Fruit fly (Drosophila melanogaster) whole organism, embryonic: ENCODE data around the gene CG10761.
A peak's percentile ranks its signal among the peaks of the same experiment; 100 is the strongest.

Experiments
- Atf-2 ChIP-seq: fragments of 200-800 bp; sonication (Bioruptor generic); optimal IDR thresholded peaks from 2 replicates; lab custom pipeline; 2016; ENCODE audit warnings: missing biosample characterization, missing genetic modification characterization
- Atf3 ChIP-seq: fragments of 200-800 bp; sonication (Bioruptor generic); optimal IDR thresholded peaks from 3 replicates; lab custom pipeline; 2016; ENCODE audit warnings: missing biosample characterization, missing genetic modification characterization
- Bdp1 ChIP-seq: fragments of 200-800 bp; sonication (Bioruptor generic); optimal IDR thresholded peaks from 3 replicates; lab custom pipeline; 2016; ENCODE audit warnings: missing biosample characterization, missing genetic modification characterization
- CG10959 ChIP-seq: fragments of 200-800 bp; sonication (Bioruptor generic); IDR thresholded peaks from 2 replicates; pipeline ENCODE4 v1.3.6; 2022; ENCODE audit warnings: missing biosample characterization, missing genetic modification characterization
- CG13894 ChIP-seq: fragments of 200-800 bp; sonication (Bioruptor generic); optimal IDR thresholded peaks from 3 replicates; lab custom pipeline; 2018; ENCODE audit warnings: missing biosample characterization, mild to moderate bottlenecking, missing genetic modification characterization, moderate library complexity
- CG14014 ChIP-seq: fragments of 200-800 bp; sonication (Bioruptor generic); IDR thresholded peaks from 2 replicates; pipeline ENCODE4 v1.3.6; 2022; ENCODE audit warnings: missing biosample characterization, missing genetic modification characterization
- CG14860 ChIP-seq: fragments of 200-800 bp; sonication (Bioruptor generic); IDR thresholded peaks from 3 replicates; pipeline ENCODE4 v1.3.6; 2022; ENCODE audit warnings: missing biosample characterization, missing genetic modification characterization; ENCODE audit not compliant: partially characterized antibody
- CG15073 ChIP-seq: fragments of 200-800 bp; sonication (Bioruptor generic); optimal IDR thresholded peaks from 2 replicates; lab custom pipeline; 2016; ENCODE audit warnings: missing biosample characterization, missing genetic modification characterization
- CG16779 ChIP-seq: fragments of 200-800 bp; sonication (Bioruptor generic); IDR thresholded peaks from 2 replicates; pipeline ENCODE4 v1.3.6; 2022; ENCODE audit warnings: missing biosample characterization, missing genetic modification characterization
- CG18476 ChIP-seq: fragments of 200-800 bp; sonication (Bioruptor generic); optimal IDR thresholded peaks from 2 replicates; lab custom pipeline; 2016; ENCODE audit warnings: missing biosample characterization, mild to moderate bottlenecking, missing genetic modification characterization
- CG30431 ChIP-seq: fragments of 200-800 bp; sonication (Bioruptor generic); optimal IDR thresholded peaks from 2 replicates; lab custom pipeline; 2017; ENCODE audit warnings: missing biosample characterization, missing genetic modification characterization
- CG32532 ChIP-seq: fragments of 200-800 bp; sonication (Bioruptor generic); IDR thresholded peaks from 2 replicates; pipeline ENCODE4 v1.3.6; 2022; ENCODE audit warnings: missing biosample characterization, missing genetic modification characterization
- CG4424 ChIP-seq: fragments of 200-800 bp; sonication (Bioruptor generic); optimal IDR thresholded peaks from 3 replicates; lab custom pipeline; 2016; ENCODE audit warnings: missing biosample characterization, missing genetic modification characterization
- CG5180 ChIP-seq: fragments of 200-800 bp; sonication (Bioruptor generic); optimal IDR thresholded peaks from 3 replicates; lab custom pipeline; 2017; ENCODE audit warnings: missing biosample characterization, missing genetic modification characterization, mild to moderate bottlenecking, moderate library complexity, missing genetic modification reagents
- CG6654 ChIP-seq: fragments of 200-800 bp; sonication (Bioruptor generic); optimal IDR thresholded peaks from 2 replicates; lab custom pipeline; 2017; ENCODE audit warnings: missing biosample characterization, mild to moderate bottlenecking, missing genetic modification characterization
- CG7556 ChIP-seq: fragments of 200-800 bp; sonication (Bioruptor generic); optimal IDR thresholded peaks from 2 replicates; lab custom pipeline; 2017; ENCODE audit warnings: missing biosample characterization, mild to moderate bottlenecking, missing genetic modification characterization
- CG8089 ChIP-seq: fragments of 200-800 bp; sonication (Bioruptor generic); optimal IDR thresholded peaks from 3 replicates; lab custom pipeline; 2016; ENCODE audit warnings: missing biosample characterization, missing genetic modification characterization
- CG8944 ChIP-seq: fragments of 200-800 bp; sonication (Bioruptor generic); optimal IDR thresholded peaks from 3 replicates; lab custom pipeline; 2016; ENCODE audit warnings: missing biosample characterization, missing genetic modification characterization
- Camta ChIP-seq: fragments of 200-800 bp; sonication (Bioruptor generic); optimal IDR thresholded peaks from 2 replicates; lab custom pipeline; 2016; ENCODE audit warnings: missing biosample characterization, missing genetic modification characterization
- CkIIα-i1 ChIP-seq: fragments of 200-800 bp; sonication (Bioruptor generic); IDR thresholded peaks from 2 replicates; pipeline ENCODE4 v1.3.6; 2022; ENCODE audit warnings: missing biosample characterization, missing genetic modification characterization
- Dbx ChIP-seq: fragments of 200-800 bp; sonication (Bioruptor generic); IDR thresholded peaks from 3 replicates; pipeline ENCODE4 v1.3.6; 2022; ENCODE audit warnings: missing biosample characterization, missing genetic modification characterization
- H15 ChIP-seq: fragments of 200-800 bp; sonication (Bioruptor generic); IDR thresholded peaks from 3 replicates; pipeline ENCODE4 v1.3.6; 2022; ENCODE audit warnings: missing biosample characterization, missing genetic modification characterization
- Jarid2 ChIP-seq: fragments of 200-800 bp; sonication (Bioruptor generic); optimal IDR thresholded peaks from 3 replicates; lab custom pipeline; 2017; ENCODE audit warnings: mild to moderate bottlenecking, missing biosample characterization, missing genetic modification reagents, missing genetic modification characterization
- MESR4 ChIP-seq: fragments of 200-800 bp; sonication (Bioruptor generic); optimal IDR thresholded peaks from 2 replicates; lab custom pipeline; 2018; ENCODE audit warnings: missing biosample characterization, mild to moderate bottlenecking, missing genetic modification characterization, moderate library complexity
- Nf-YB ChIP-seq: fragments of 200-800 bp; sonication (Bioruptor generic); optimal IDR thresholded peaks from 3 replicates; lab custom pipeline; 2019; ENCODE audit warnings: missing biosample characterization, mild to moderate bottlenecking, missing genetic modification characterization, moderate library complexity
- Pdp1 ChIP-seq, 2 experiments: fragments of 200-800 bp; sonication (Bioruptor generic); optimal IDR thresholded peaks; 3 replicates each; lab custom pipeline; 2016; ENCODE audit warnings: missing biosample characterization in 2 of 2, missing genetic modification characterization in 2 of 2, mild to moderate bottlenecking in 1 of 2, moderate library complexity in 1 of 2
- Ssrp ChIP-seq: fragments of 200-800 bp; sonication (Bioruptor generic); optimal IDR thresholded peaks from 2 replicates; lab custom pipeline; 2018; ENCODE audit warnings: missing biosample characterization, mild to moderate bottlenecking, missing genetic modification characterization, moderate library complexity
- cad ChIP-seq: fragments of >200 bp; optimal IDR thresholded peaks from 2 replicates; lab custom pipeline; 2017; ENCODE audit warnings: missing biosample characterization, missing genetic modification characterization
- cas ChIP-seq: fragments of 200-800 bp; sonication (Bioruptor generic); IDR thresholded peaks from 2 replicates; pipeline ENCODE4 v1.3.6; 2022; ENCODE audit warnings: missing biosample characterization, missing genetic modification characterization
- corto ChIP-seq: fragments of 200-800 bp; sonication (Bioruptor generic); optimal IDR thresholded peaks from 2 replicates; lab custom pipeline; 2016; ENCODE audit warnings: missing biosample characterization, mild to moderate bottlenecking, missing genetic modification characterization, moderate library complexity
- da ChIP-seq: fragments of 200-800 bp; sonication (Bioruptor generic); optimal IDR thresholded peaks from 2 replicates; lab custom pipeline; 2016; ENCODE audit warnings: missing biosample characterization, missing genetic modification characterization
- dpn ChIP-seq, 2 experiments: fragments of 200-800 bp; sonication (Bioruptor generic); optimal IDR thresholded peaks; 3 replicates each; lab custom pipeline; 2016; ENCODE audit warnings: missing biosample characterization in 2 of 2, missing genetic modification characterization in 2 of 2
- ems ChIP-seq: fragments of 200-800 bp; sonication (Bioruptor generic); optimal IDR thresholded peaks from 3 replicates; lab custom pipeline; 2016; ENCODE audit warnings: missing biosample characterization, missing genetic modification characterization
- gem ChIP-seq: fragments of 200-800 bp; sonication (Bioruptor generic); optimal IDR thresholded peaks from 2 replicates; lab custom pipeline; 2019; ENCODE audit warnings: missing biosample characterization, mild to moderate bottlenecking, missing genetic modification characterization, moderate library complexity
- grau ChIP-seq: fragments of 200-800 bp; optimal IDR thresholded peaks from 3 replicates; lab custom pipeline; 2019; ENCODE audit warnings: missing biosample characterization, mild to moderate bottlenecking, missing genetic modification characterization, moderate library complexity
- ken ChIP-seq: fragments of 200-800 bp; sonication (Bioruptor generic); IDR thresholded peaks from 3 replicates; pipeline ENCODE4 v1.3.6; 2022; ENCODE audit warnings: missing biosample characterization, missing genetic modification characterization
- lmd ChIP-seq: fragments of 200-800 bp; sonication (Bioruptor generic); IDR thresholded peaks from 2 replicates; pipeline ENCODE4 v1.3.6; 2022; ENCODE audit warnings: missing biosample characterization, missing genetic modification characterization
- mirr ChIP-seq: fragments of 200-800 bp; sonication (Bioruptor generic); optimal IDR thresholded peaks from 3 replicates; lab custom pipeline; 2018; ENCODE audit warnings: missing biosample characterization, mild to moderate bottlenecking, missing genetic modification characterization
- nerfin-1 ChIP-seq: fragments of 200-800 bp; sonication (Bioruptor generic); optimal IDR thresholded peaks from 3 replicates; lab custom pipeline; 2019; ENCODE audit warnings: missing biosample characterization, mild to moderate bottlenecking, missing genetic modification characterization, moderate library complexity
- pan ChIP-seq, 4 experiments: fragments of >200 bp in 3 of 4; fragments of 200-800 bp in 1 of 4; sonication (Bioruptor generic) in 1 of 4; optimal IDR thresholded peaks in 3 of 4; IDR thresholded peaks in 1 of 4; 2 replicates each; pipeline versions ENCODE4 v1.3.6 to Lab custom; 2017 to 2022; ENCODE audit warnings: missing biosample characterization in 2 of 4, missing genetic modification characterization in 2 of 4, mixed read lengths in 1 of 4
- pb ChIP-seq: fragments of 200-800 bp; sonication (Bioruptor generic); optimal IDR thresholded peaks from 3 replicates; lab custom pipeline; 2016; ENCODE audit warnings: missing biosample characterization, missing genetic modification characterization
- peb ChIP-seq: fragments of 200-800 bp; sonication (Bioruptor generic); IDR thresholded peaks from 2 replicates; pipeline ENCODE4 v1.3.6; 2022; ENCODE audit warnings: missing biosample characterization, missing genetic modification characterization
- salm ChIP-seq: fragments of 200-800 bp; sonication (Bioruptor generic); optimal IDR thresholded peaks from 2 replicates; lab custom pipeline; 2018; ENCODE audit warnings: missing biosample characterization, mild to moderate bottlenecking, missing genetic modification characterization
- sc ChIP-seq, 3 experiments: fragments of >200 bp in 2 of 3; fragments of 200-800 bp in 1 of 3; sonication (Bioruptor generic) in 1 of 3; optimal IDR thresholded peaks; 2 replicates in 2 of 3; 3 replicates in 1 of 3; lab custom pipeline; 2017; ENCODE audit warnings: mild to moderate bottlenecking in 1 of 3, missing biosample characterization in 1 of 3, missing genetic modification characterization in 1 of 3, missing genetic modification reagents in 1 of 3
- sisA ChIP-seq: fragments of 200-800 bp; sonication (Bioruptor generic); IDR thresholded peaks from 2 replicates; pipeline ENCODE4 v1.3.6; 2022; ENCODE audit warnings: missing biosample characterization, missing genetic modification characterization
- stc ChIP-seq: fragments of 200-800 bp; sonication (Bioruptor generic); IDR thresholded peaks from 2 replicates; pipeline ENCODE4 v1.3.6; 2022; ENCODE audit warnings: missing biosample characterization, missing genetic modification characterization
- tll ChIP-seq, 2 experiments: fragments of 200-800 bp in 1 of 2; fragments of >200 bp in 1 of 2; sonication (Bioruptor generic) in 1 of 2; optimal IDR thresholded peaks; 2 replicates each; lab custom pipeline; 2017 to 2019; ENCODE audit warnings: missing biosample characterization in 2 of 2, missing genetic modification characterization in 2 of 2, mild to moderate bottlenecking in 1 of 2, moderate library complexity in 1 of 2
- unc-4 ChIP-seq: fragments of 200-800 bp; sonication (Bioruptor generic); IDR thresholded peaks from 2 replicates; pipeline ENCODE4 v1.3.6; 2022; ENCODE audit warnings: missing biosample characterization, missing genetic modification characterization; ENCODE audit not compliant: partially characterized antibody
- unpg ChIP-seq: fragments of 200-800 bp; sonication (Bioruptor generic); optimal IDR thresholded peaks from 3 replicates; lab custom pipeline; 2018; ENCODE audit warnings: missing biosample characterization, mild to moderate bottlenecking, missing genetic modification characterization, moderate library complexity
- wor ChIP-seq: fragments of 200-800 bp; sonication (Bioruptor generic); IDR thresholded peaks from 2 replicates; pipeline ENCODE4 v1.3.6; 2022; ENCODE audit warnings: missing biosample characterization, missing genetic modification characterization

Gene CG10761

DNA sequence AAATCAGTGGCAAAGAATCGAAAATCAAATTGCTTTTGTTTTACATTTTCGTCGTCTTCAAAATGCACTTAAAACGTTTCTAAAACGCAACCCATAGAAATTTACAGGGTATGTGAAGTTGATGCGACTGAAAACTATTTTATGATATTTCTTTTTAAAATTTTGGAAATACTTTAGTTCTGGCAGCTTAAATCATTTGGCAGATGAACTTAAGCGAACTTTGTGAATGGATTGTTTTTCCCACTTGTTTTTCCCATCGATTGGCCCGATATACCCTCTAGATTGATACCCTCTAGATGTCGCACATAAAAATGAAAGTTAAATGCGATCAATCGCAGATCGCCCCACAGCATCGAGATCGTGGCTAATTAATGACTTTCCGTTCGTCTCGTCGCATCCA, 36.4 kb downstream of the CG10761 start (continued):
- TF ChIP-seq tll (GFP tag; optimal IDR thresholded peaks at IDR 0.05; lab: Kevin White, UChicago) = no peak
- no peak for TF ChIP-seq da (GFP tag; lab: Kevin White, UChicago)
- TF ChIP-seq Atf-2 (GFP tag; lab: Kevin White, UChicago) = no peak
- TF ChIP-seq Bdp1 (GFP tag; lab: Kevin White, UChicago) = no peak
- no peak for TF ChIP-seq Nf-YB (GFP tag; lab: Kevin White, UChicago)
- TF ChIP-seq H15 = peak; percentile 72
- TF ChIP-seq CG13894 (tag; lab: Kevin White, UChicago) = no peak
- peak; percentile 33 for TF ChIP-seq ems (GFP tag; lab: Kevin White, UChicago)
- TF ChIP-seq CG30431 (GFP tag; lab: Kevin White, UChicago) = peak; percentile 50
- no peak for TF ChIP-seq CkIIα-i1 (GFP tag; lab: Robert Waterston, UW)
- peak; percentile 42; the same call in 1 of the 2 replicates for TF ChIP-seq wor (GFP tag; lab: Robert Waterston, UW)
- TF ChIP-seq corto (GFP tag; lab: Kevin White, UChicago) = no peak
- TF ChIP-seq peb (GFP tag; lab: Robert Waterston, UW) = 0 out of 2 replicates have a peak, but pooled peaks have one; percentile 25
- no peak for TF ChIP-seq unc-4
- peak; percentile 21 for TF ChIP-seq salm (tag; lab: Kevin White, UChicago)
- peak; percentile 57 for TF ChIP-seq CG18476 (GFP tag; lab: Kevin White, UChicago)
- TF ChIP-seq CG32532 (GFP tag; lab: Robert Waterston, UW) = no peak
- no peak for TF ChIP-seq cad (GFP tag; lab: Kevin White, UChicago)
- TF ChIP-seq CG14014 = no peak
- peak; percentile 35 for TF ChIP-seq Camta (GFP tag; lab: Kevin White, UChicago)
- TF ChIP-seq mirr (GFP tag; lab: Kevin White, UChicago) = no peak
- TF ChIP-seq lmd (GFP tag; lab: Robert Waterston, UW) = peak; percentile 60
- TF ChIP-seq CG6654 (GFP tag; lab: Kevin White, UChicago) = peak; percentile 8
- peak; percentile 45; the same call in 1 of the 2 replicates for TF ChIP-seq CG10959 (GFP tag; lab: Robert Waterston, UW)
- peak; percentile 23 for TF ChIP-seq CG8089 (GFP tag; lab: Kevin White, UChicago)
- no peak for TF ChIP-seq pan (optimal IDR thresholded peaks at IDR 0.05; lab: Kevin White, UChicago)
- peak in 1 of 2 experiments; percentile 58 for TF ChIP-seq pan (GFP tag; optimal IDR thresholded peaks at IDR 0.05 in 1 of 2, IDR thresholded peaks at IDR 0.05 in 1 of 2)
- no peak for TF ChIP-seq pb
- peak; percentile 65 for TF ChIP-seq Ssrp (tag; lab: Kevin White, UChicago)
- TF ChIP-seq CG8944 = peak; percentile 53
- TF ChIP-seq MESR4 (GFP tag; lab: Kevin White, UChicago) = no peak
- TF ChIP-seq CG16779 (GFP tag; lab: Robert Waterston, UW) = no peak
- peak; percentile 63; the same call in 1 of the 2 replicates for TF ChIP-seq stc (GFP tag; lab: Robert Waterston, UW)
- TF ChIP-seq nerfin-1 (tag; lab: Kevin White, UChicago) = peak; percentile 46
- TF ChIP-seq CG4424 (GFP tag; lab: Kevin White, UChicago) = peak; percentile 69
- TF ChIP-seq Atf3 (GFP tag; lab: Kevin White, UChicago) = peak; percentile 38
- peak; percentile 73 for TF ChIP-seq unpg (GFP tag; lab: Kevin White, UChicago)
- TF ChIP-seq gem (tag; lab: Kevin White, UChicago) = peak; percentile 80
- TF ChIP-seq Pdp1 (GFP tag; optimal IDR thresholded peaks at IDR 0.05; lab: Kevin White, UChicago) = peak; percentile 31 to 43
- no peak for TF ChIP-seq CG14860
- peak; percentile 35 to 49 for TF ChIP-seq dpn (GFP tag; optimal IDR thresholded peaks at IDR 0.05; lab: Kevin White, UChicago)
- peak; percentile 57 for TF ChIP-seq grau (tag; lab: Kevin White, UChicago)
- peak; percentile 75 for TF ChIP-seq ken
- TF ChIP-seq CG15073 (GFP tag; lab: Kevin White, UChicago) = no peak
- peak; percentile 21 for TF ChIP-seq CG5180 (GFP tag; lab: Kevin White, UChicago)
- peak; percentile 24 for TF ChIP-seq CG7556 (GFP tag; lab: Kevin White, UChicago)
- no peak for TF ChIP-seq cas
- no peak for TF ChIP-seq Jarid2 (GFP tag; lab: Kevin White, UChicago)
- TF ChIP-seq sc (optimal IDR thresholded peaks at IDR 0.05; lab: Kevin White, UChicago) = no peak
- peak; percentile 54 for TF ChIP-seq sc (GFP tag; optimal IDR thresholded peaks at IDR 0.05; lab: Kevin White, UChicago)
- peak; percentile 67 for TF ChIP-seq sisA
- no peak for TF ChIP-seq Dbx (GFP tag; lab: Robert Waterston, UW)
